Worm (Caenorhabditis elegans): ENCODE measurements around the gene C01B10.6.

Gene C01B10.6

DNA sequence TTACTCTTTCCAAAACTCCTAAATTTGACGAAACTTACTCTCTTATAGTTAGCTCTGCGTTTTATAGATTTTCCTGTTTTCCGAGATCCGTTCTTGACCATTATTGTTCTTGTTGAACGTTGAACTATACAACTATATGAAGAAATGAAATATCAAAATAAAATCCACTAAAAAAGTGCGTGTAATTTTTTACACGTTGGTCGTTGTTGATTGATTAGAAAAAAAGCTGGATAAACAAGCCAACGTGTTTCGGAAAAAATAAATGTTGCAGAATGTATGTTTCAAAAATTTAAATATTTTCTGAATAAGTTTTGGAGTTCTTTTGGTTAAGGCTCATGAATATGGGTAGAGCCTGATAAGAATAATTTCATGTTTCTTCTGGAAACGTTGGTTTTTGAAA is 27.9 kb downstream of the C01B10.6 start, which contains the start of gene Y73B6A.1:
TSS of gene Y73B6A.1 (minus strand) at position 101 of the 400 bp plus-strand sequence.
- TF ChIP-seq T26A8.4 (GFP tag; IDR thresholded peaks at IDR 0.05): no peak
